Worm (Caenorhabditis elegans): ENCODE data around the gene tbb-2.

- TF ChIP-seq ref-1 (GFP tag; conservative IDR thresholded peaks at IDR 0.05) (no peak), med-1 (GFP tag; optimal IDR thresholded peaks at IDR 0.05; ENCODE audit: insufficient read depth) (no peak), T22C8.4 (GFP tag; IDR thresholded peaks at IDR 0.05) (no peak), tab-1 (GFP tag; IDR thresholded peaks at IDR 0.05) (no peak), klf-2 (GFP tag; conservative IDR thresholded peaks at IDR 0.05) (no peak), ztf-23 (GFP tag; IDR thresholded peaks at IDR 0.05) (no peak), cog-1 (tag; optimal IDR thresholded peaks at IDR 0.05) (no peak), flt-1 (GFP tag; IDR thresholded peaks at IDR 0.05) (no peak), ztf-29 (GFP tag; IDR thresholded peaks at IDR 0.05) (no peak)
Measured at ce11 chrIII:4015382-4015986, 1.9 kb downstream of the tbb-2 start.

Measured in whole organism, midembryonic.